Worm (Caenorhabditis elegans) whole organism, early embryonic: ENCODE data around the gene ugt-34.

Source experiments
- F13C5.2 ChIP-seq: sonication (generic microtip); optimal IDR thresholded peaks from 2 replicates; lab custom pipeline; 2017; ENCODE audit warnings: mild to moderate bottlenecking, missing genetic modification characterization, inconsistent platforms, missing compliant biosample characterization
- ama-1 ChIP-seq: fragments of 150-350 bp; optimal IDR thresholded peaks from 2 replicates; lab custom pipeline; 2014
- ceh-13 ChIP-seq: fragments of 200-800 bp; sonication (Bioruptor generic); optimal IDR thresholded peaks from 2 replicates; lab custom pipeline; 2018; ENCODE audit warnings: mild to moderate bottlenecking, missing genetic modification characterization, missing compliant biosample characterization
- ceh-36 ChIP-seq: sonication (generic microtip); optimal IDR thresholded peaks from 2 replicates; lab custom pipeline; 2016; ENCODE audit warnings: missing genetic modification characterization, inconsistent platforms, missing compliant biosample characterization
- ets-7 ChIP-seq: sonication (generic microtip); optimal IDR thresholded peaks from 2 replicates; lab custom pipeline; 2016; ENCODE audit warnings: missing genotype, missing genetic modification characterization, missing compliant biosample characterization
- flt-1 ChIP-seq: fragments of 200-800 bp; sonication (Bioruptor generic); IDR thresholded peaks from 2 replicates; pipeline ENCODE4 v1.3.6; 2022; ENCODE audit warnings: missing genetic modification characterization, missing compliant biosample characterization
- hmbx-1 ChIP-seq: sonication (generic microtip); optimal IDR thresholded peaks from 2 replicates; lab custom pipeline; 2016; ENCODE audit warnings: mild to moderate bottlenecking, missing genetic modification characterization, missing compliant biosample characterization
- hnd-1 ChIP-seq: sonication (generic microtip); optimal IDR thresholded peaks from 2 replicates; lab custom pipeline; 2016; ENCODE audit warnings: missing genetic modification characterization, missing compliant biosample characterization
- pes-1 ChIP-seq: fragments of 200-800 bp; sonication (Bioruptor generic); IDR thresholded peaks from 2 replicates; pipeline ENCODE4 v1.3.6; 2022; ENCODE audit warnings: missing genetic modification reagents, missing genetic modification characterization, missing compliant biosample characterization
- sea-1 ChIP-seq: fragments of 200-800 bp; sonication (Bioruptor generic); conservative IDR thresholded peaks from 2 replicates; pipeline ENCODE4 v1.3.6; 2022; ENCODE audit warnings: missing genetic modification characterization, missing compliant biosample characterization
- tbx-11 ChIP-seq: fragments of 200-800 bp; sonication (Bioruptor generic); IDR thresholded peaks from 2 replicates; pipeline ENCODE4 v1.3.6; 2022; ENCODE audit warnings: missing genetic modification characterization, missing compliant biosample characterization
- tbx-37 ChIP-seq: fragments of 200-800 bp; sonication (Bioruptor generic); conservative IDR thresholded peaks from 2 replicates; pipeline ENCODE4 v1.3.6; 2022; ENCODE audit warnings: missing genetic modification reagents, missing genetic modification characterization, missing compliant biosample characterization
- tra-4 ChIP-seq: sonication (generic microtip); optimal IDR thresholded peaks from 2 replicates; lab custom pipeline; 2017; ENCODE audit warnings: missing genetic modification characterization, missing compliant biosample characterization

ce11 chrV:10681117-10681959 lies 24.6 kb upstream of the ugt-34 start:
- TF ChIP-seq ceh-13 (no peak), tbx-37 (GFP tag; lab: Robert Waterston, UW) (no peak), ama-1 (lab: Kevin White, UChicago) (no peak), hmbx-1 (tag; lab: Kevin White, UChicago) (no peak), tbx-11 (GFP tag; lab: Robert Waterston, UW) (no peak), flt-1 (no peak), sea-1 (GFP tag; lab: Robert Waterston, UW) (no peak), ceh-36 (tag; lab: Kevin White, UChicago) (no peak), ets-7 (tag; lab: Kevin White, UChicago) (no peak), tra-4 (tag; lab: Kevin White, UChicago) (no peak), pes-1 (GFP tag; lab: Robert Waterston, UW) (no peak), hnd-1 (tag; lab: Kevin White, UChicago) (no peak), F13C5.2 (no peak)
